Worm (Caenorhabditis elegans) whole organism, L1 larva: Measurements from ENCODE around the gene rab-30.

Experiments
- C04F5.9 ChIP-seq: sonication (generic microtip); optimal IDR thresholded peaks from 2 replicates; lab custom pipeline; 2016; ENCODE audit warnings: missing genetic modification characterization, missing compliant biosample characterization
- C16A3.4 ChIP-seq: fragments of 150-350 bp; optimal IDR thresholded peaks from 2 replicates; lab custom pipeline; 2014; ENCODE audit warnings: missing biosample characterization, missing genetic modification characterization
- F16B12.6 ChIP-seq: fragments of 150-350 bp; optimal IDR thresholded peaks from 2 replicates; lab custom pipeline; 2014; ENCODE audit warnings: missing biosample characterization, missing genetic modification characterization
- aly-2 ChIP-seq: fragments of 150-350 bp; optimal IDR thresholded peaks from 2 replicates; lab custom pipeline; 2014; ENCODE audit warnings: missing biosample characterization, missing genetic modification characterization
- blmp-1 ChIP-seq: fragments of 150-350 bp; optimal IDR thresholded peaks from 2 replicates; lab custom pipeline; 2014; ENCODE audit warnings: missing biosample characterization, missing genetic modification characterization
- ceh-8 ChIP-seq: fragments of 200-800 bp; sonication (Bioruptor generic); optimal IDR thresholded peaks from 2 replicates; lab custom pipeline; 2018; ENCODE audit warnings: mild to moderate bottlenecking, missing genetic modification characterization, moderate library complexity, missing compliant biosample characterization
- ceh-88 ChIP-seq: fragments of 200-800 bp; sonication (Bioruptor generic); IDR thresholded peaks from 2 replicates; pipeline ENCODE4 v1.3.6; 2022; ENCODE audit warnings: missing genetic modification characterization, missing compliant biosample characterization
- ceh-90 ChIP-seq: sonication (generic microtip); optimal IDR thresholded peaks from 2 replicates; lab custom pipeline; 2016; ENCODE audit warnings: missing genetic modification characterization, missing compliant biosample characterization
- ces-1 ChIP-seq: fragments of 150-350 bp; optimal IDR thresholded peaks from 2 replicates; lab custom pipeline; 2014; ENCODE audit warnings: missing biosample characterization, missing genetic modification reagents, missing genetic modification characterization
- efl-1 ChIP-seq, 4 experiments: fragments of 150-350 bp; optimal IDR thresholded peaks in 3 of 4; peaks in 1 of 4; 1 replicate in 1 of 4; 2 replicates in 3 of 4; lab custom pipeline; 2014; ENCODE audit warnings: missing biosample characterization in 2 of 4, missing genetic modification characterization in 2 of 4, missing genetic modification reagents in 2 of 4
- egl-27 ChIP-seq, 2 experiments: fragments of 150-350 bp in 1 of 2; sonication (generic microtip); optimal IDR thresholded peaks; 3 replicates each; lab custom pipeline; 2017 to 2018; ENCODE audit warnings: missing biosample characterization in 2 of 2, missing genetic modification characterization in 2 of 2, missing genetic modification reagents in 2 of 2
- elt-2 ChIP-seq: sonication (generic microtip); optimal IDR thresholded peaks from 2 replicates; lab custom pipeline; 2016; ENCODE audit warnings: missing genetic modification characterization, mild to moderate bottlenecking, inconsistent platforms, missing compliant biosample characterization, missing genetic modification reagents
- fkh-8 ChIP-seq: sonication (generic microtip); optimal IDR thresholded peaks from 2 replicates; lab custom pipeline; 2016; ENCODE audit warnings: mild to moderate bottlenecking, missing genetic modification characterization, missing compliant biosample characterization
- grh-1 ChIP-seq: fragments of 200-800 bp; sonication (Bioruptor generic); IDR thresholded peaks from 2 replicates; pipeline ENCODE4 v1.3.6; 2022; ENCODE audit warnings: missing genetic modification reagents, missing genetic modification characterization, missing compliant biosample characterization
- hlh-4 ChIP-seq: sonication (generic microtip); optimal IDR thresholded peaks from 2 replicates; lab custom pipeline; 2016; ENCODE audit warnings: mild to moderate bottlenecking, missing genetic modification characterization, missing compliant biosample characterization
- hpl-2 ChIP-seq: fragments of 150-350 bp; optimal IDR thresholded peaks from 2 replicates; lab custom pipeline; 2014; ENCODE audit warnings: missing biosample characterization, missing genetic modification reagents, missing genetic modification characterization
- isw-1 ChIP-seq: fragments of 200-800 bp; sonication (Bioruptor generic); IDR thresholded peaks from 2 replicates; pipeline ENCODE4 v1.3.6; 2022; ENCODE audit warnings: missing genetic modification characterization, missing compliant biosample characterization
- jun-1 ChIP-seq: fragments of 150-350 bp; optimal IDR thresholded peaks from 2 replicates; lab custom pipeline; 2014; ENCODE audit warnings: missing biosample characterization, missing genetic modification reagents, missing genetic modification characterization
- lin-14 ChIP-seq: fragments of 200-800 bp; sonication (Bioruptor generic); optimal IDR thresholded peaks from 2 replicates; lab custom pipeline; 2018; ENCODE audit warnings: mild to moderate bottlenecking, missing genetic modification characterization, moderate library complexity, missing compliant biosample characterization
- lin-15B ChIP-seq: fragments of 150-350 bp; sonication (generic microtip); optimal IDR thresholded peaks from 3 replicates; lab custom pipeline; 2014; ENCODE audit warnings: missing biosample characterization, missing genetic modification characterization
- lin-39 ChIP-seq: fragments of 150-350 bp; optimal IDR thresholded peaks from 2 replicates; lab custom pipeline; 2014; ENCODE audit warnings: missing biosample characterization, missing genetic modification reagents, missing genetic modification characterization
- lir-3 ChIP-seq: sonication (generic microtip); optimal IDR thresholded peaks from 2 replicates; lab custom pipeline; 2016; ENCODE audit warnings: mild to moderate bottlenecking, missing genetic modification characterization, moderate library complexity, missing compliant biosample characterization; ENCODE audit not compliant: poor library complexity
- lsy-2 ChIP-seq, 2 experiments: fragments of 150-350 bp; optimal IDR thresholded peaks; 2 replicates each; lab custom pipeline; 2014; ENCODE audit warnings: missing biosample characterization in 2 of 2, missing genetic modification characterization in 2 of 2
- nhr-11 ChIP-seq: fragments of 150-350 bp; optimal IDR thresholded peaks from 2 replicates; lab custom pipeline; 2014; ENCODE audit warnings: missing biosample characterization, missing genetic modification characterization
- nhr-12 ChIP-seq: sonication (generic microtip); optimal IDR thresholded peaks from 2 replicates; lab custom pipeline; 2017; ENCODE audit warnings: missing biosample characterization, missing genetic modification characterization
- nhr-237 ChIP-seq: fragments of 150-350 bp; optimal IDR thresholded peaks from 2 replicates; lab custom pipeline; 2014; ENCODE audit warnings: missing biosample characterization, missing genetic modification characterization
- nhr-28 ChIP-seq: fragments of 150-350 bp; optimal IDR thresholded peaks from 2 replicates; lab custom pipeline; 2014; ENCODE audit warnings: missing biosample characterization, missing genetic modification characterization
- nhr-71 ChIP-seq: sonication (generic microtip); optimal IDR thresholded peaks from 2 replicates; lab custom pipeline; 2016; ENCODE audit warnings: mild to moderate bottlenecking, missing genetic modification characterization, moderate library complexity, missing compliant biosample characterization
- nhr-85 ChIP-seq: sonication (generic microtip); peaks from one replicate; lab custom pipeline; 2016; ENCODE audit warnings: missing genetic modification characterization, inconsistent platforms, missing compliant biosample characterization
- pax-3 ChIP-seq: fragments of 200-800 bp; sonication (Bioruptor generic); optimal IDR thresholded peaks from 2 replicates; lab custom pipeline; 2018; ENCODE audit warnings: mild to moderate bottlenecking, missing genetic modification characterization, moderate library complexity, missing compliant biosample characterization
- pqm-1 ChIP-seq: sonication (generic microtip); optimal IDR thresholded peaks from 3 replicates; lab custom pipeline; 2017; ENCODE audit warnings: missing biosample characterization, missing genetic modification characterization
- snu-23 ChIP-seq: sonication (generic microtip); optimal IDR thresholded peaks from 2 replicates; lab custom pipeline; 2016; ENCODE audit warnings: missing genetic modification characterization, missing compliant biosample characterization
- sox-4 ChIP-seq: sonication (generic microtip); optimal IDR thresholded peaks from 2 replicates; lab custom pipeline; 2016; ENCODE audit warnings: missing genetic modification characterization, missing compliant biosample characterization
- tlp-1 ChIP-seq: fragments of 150-350 bp; optimal IDR thresholded peaks from 2 replicates; lab custom pipeline; 2014; ENCODE audit warnings: missing biosample characterization, missing genetic modification characterization
- unc-30 ChIP-seq: sonication (generic microtip); optimal IDR thresholded peaks from 2 replicates; lab custom pipeline; 2017; ENCODE audit warnings: missing biosample characterization, missing genetic modification characterization
- unc-62 ChIP-seq: fragments of 150-350 bp; optimal IDR thresholded peaks from 2 replicates; lab custom pipeline; 2014; ENCODE audit warnings: missing biosample characterization, missing genetic modification reagents, missing genetic modification characterization
- unc-98 ChIP-seq: fragments of 200-800 bp; sonication (Bioruptor generic); IDR thresholded peaks from 2 replicates; pipeline ENCODE4 v1.3.6; 2022; ENCODE audit warnings: missing genetic modification characterization, missing compliant biosample characterization
- xbp-1 ChIP-seq: sonication (generic microtip); optimal IDR thresholded peaks from 2 replicates; lab custom pipeline; 2016; ENCODE audit warnings: missing genetic modification characterization, missing compliant biosample characterization
- zag-1 ChIP-seq: fragments of 150-350 bp; optimal IDR thresholded peaks from 2 replicates; lab custom pipeline; 2014; ENCODE audit warnings: missing biosample characterization, missing genetic modification characterization
- ztf-4 ChIP-seq: fragments of 150-350 bp; optimal IDR thresholded peaks from 2 replicates; lab custom pipeline; 2014; ENCODE audit warnings: missing biosample characterization, missing genetic modification characterization

rab-30 gene

DNA sequence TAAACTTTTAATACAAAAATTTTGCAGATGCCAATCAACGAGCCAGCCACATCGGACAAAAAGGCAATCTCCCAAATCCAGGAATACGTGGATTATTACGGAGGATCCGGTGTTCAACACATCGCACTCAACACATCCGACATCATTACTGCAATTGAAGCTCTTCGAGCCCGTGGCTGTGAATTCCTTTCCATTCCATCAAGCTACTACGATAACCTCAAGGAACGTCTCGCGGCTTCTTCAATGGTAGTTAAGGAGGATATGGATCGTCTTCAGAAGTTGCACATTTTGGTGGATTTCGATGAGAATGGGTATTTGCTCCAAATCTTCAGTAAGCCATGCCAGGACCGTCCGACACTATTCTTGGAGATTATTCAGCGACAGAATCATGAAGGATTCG lies 23.4 kb upstream of the rab-30 start:
- TF ChIP-seq nhr-12 (tag; lab: Kevin White, UChicago) (no peak), ces-1 (GFP tag; lab: Kevin White, UChicago) (no peak), lin-14 (GFP tag; lab: Kevin White, UChicago) (no peak), ceh-90 (no peak), ztf-4 (tag; lab: Kevin White, UChicago) (no peak), hlh-4 (tag; lab: Kevin White, UChicago) (no peak), F16B12.6 (tag; lab: Kevin White, UChicago) (no peak), nhr-28 (tag; lab: Kevin White, UChicago) (no peak), pqm-1 (tag; lab: Kevin White, UChicago) (no peak)

DNA sequence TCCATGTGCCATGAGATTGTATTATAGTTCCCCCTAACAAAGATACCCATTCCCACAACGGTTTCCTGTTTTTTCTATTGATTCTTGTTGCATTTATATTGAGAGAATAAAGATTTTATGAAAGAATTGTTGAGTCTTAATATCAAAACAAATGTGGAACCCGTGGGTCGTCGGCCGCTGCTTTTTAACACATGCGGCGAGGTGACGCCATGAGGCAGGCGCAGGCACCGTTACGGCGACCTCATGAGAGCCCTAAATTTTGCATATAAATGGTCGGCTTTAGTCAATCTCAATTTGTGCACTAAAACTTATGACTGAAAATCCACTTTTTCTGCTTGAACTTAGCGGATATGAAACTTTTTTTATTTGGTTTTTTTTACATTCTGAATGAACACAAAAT lies 22.8 kb upstream of the rab-30 start:
- TF ChIP-seq pqm-1 (tag; lab: Kevin White, UChicago) (no peak), nhr-85 (tag; lab: Kevin White, UChicago) (peak; percentile 36), snu-23 (GFP tag; lab: Kevin White, UChicago) (peak; percentile 0), elt-2 (tag; lab: Kevin White, UChicago) (peak; percentile 11), pax-3 (no peak), nhr-71 (peak; percentile 34)
- TF ChIP-seq, all 84 proteins: peak for 4

DNA sequence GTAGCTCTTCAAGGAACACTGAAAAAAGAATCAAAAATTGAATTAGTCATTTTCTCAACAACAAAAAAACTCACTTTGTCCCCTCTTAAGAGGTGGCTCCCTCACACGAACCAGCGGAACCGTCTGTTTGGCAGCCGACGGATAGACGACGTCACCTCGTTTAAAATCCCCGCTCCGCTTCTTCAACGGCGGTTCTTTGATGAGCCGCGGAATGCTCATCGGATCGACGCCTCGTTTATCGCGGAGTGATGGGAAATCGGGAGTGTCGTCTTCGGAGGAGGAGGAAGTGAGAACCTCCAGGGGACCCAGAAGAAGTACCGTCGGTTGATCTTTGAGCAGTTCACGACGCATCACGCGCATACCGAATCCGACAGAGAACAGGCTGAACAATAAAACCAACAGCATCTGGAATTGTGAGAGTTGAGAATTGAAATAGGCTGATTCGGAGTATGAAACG lies 21.6 kb upstream of the rab-30 start, which contains the start of gene nlp-68:
TSS of gene nlp-68 (minus strand) at position 407 of the 457 bp plus-strand sequence.
- no peak for TF ChIP-seq hpl-2
- TF ChIP-seq ceh-88 (GFP tag; lab: Robert Waterston, UW) = no peak
- TF ChIP-seq efl-1 (optimal IDR thresholded peaks at IDR 0.05; lab: Kevin White, UChicago) = no peak
- TF ChIP-seq efl-1 (GFP tag; optimal IDR thresholded peaks at IDR 0.05 in 1 of 2; lab: Kevin White, UChicago) = peak in 1 of 2 experiments; percentile 61
- TF ChIP-seq nhr-28 (tag; lab: Kevin White, UChicago) = no peak

ce11 chrIII:10552929-10553328 lies 7.5 kb upstream of the rab-30 start, which contains the start of gene T21C12.8:
TSS of gene T21C12.8 (minus strand) at chrIII:10553029.
- TF ChIP-seq xbp-1 = no peak
- TF ChIP-seq lsy-2 (tag; optimal IDR thresholded peaks at IDR 0.05; lab: Kevin White, UChicago) = no peak
- no peak for TF ChIP-seq isw-1
- TF ChIP-seq egl-27 (tag; optimal IDR thresholded peaks at IDR 0.05; lab: Kevin White, UChicago) = no peak
- no peak for TF ChIP-seq lir-3 (tag; lab: Kevin White, UChicago)
- no peak for TF ChIP-seq ceh-8 (GFP tag; lab: Kevin White, UChicago)
- TF ChIP-seq aly-2 (tag; lab: Kevin White, UChicago) = no peak
- TF ChIP-seq jun-1 (tag; lab: Kevin White, UChicago) = no peak
- no peak for TF ChIP-seq lin-15B (tag; lab: Kevin White, UChicago)
- no peak for TF ChIP-seq ces-1 (GFP tag; lab: Kevin White, UChicago)
- TF ChIP-seq C04F5.9 (tag; lab: Kevin White, UChicago) = no peak
- TF ChIP-seq C16A3.4 (tag; lab: Kevin White, UChicago) = no peak

DNA sequence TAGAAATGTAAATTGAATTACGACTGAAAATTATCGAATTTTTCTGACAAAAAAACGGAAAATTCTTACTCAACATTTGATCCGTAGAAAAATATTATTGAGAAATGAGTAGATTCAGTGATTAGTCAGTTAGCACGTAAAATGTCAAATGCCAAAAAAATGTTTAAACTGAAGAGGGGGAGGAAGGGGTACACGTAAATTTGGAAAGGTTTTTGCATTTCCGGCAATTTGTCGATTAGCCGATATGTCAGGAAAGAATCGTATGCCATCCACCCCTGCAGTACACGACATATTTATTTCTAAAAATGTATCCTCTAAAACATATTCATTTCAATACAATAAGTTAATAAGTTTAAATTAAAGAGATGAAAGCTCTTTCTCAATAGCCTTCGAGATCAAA lies 2.5 kb upstream of the rab-30 start, which contains the start of gene T21C12.4:
TSS of gene T21C12.4 (minus strand) at position 101 of the 400 bp plus-strand sequence.
- TF ChIP-seq F16B12.6 (tag; lab: Kevin White, UChicago) = no peak
- TF ChIP-seq blmp-1 (tag; lab: Kevin White, UChicago) = no peak
- no peak for TF ChIP-seq grh-1 (GFP tag; lab: Robert Waterston, UW)
- TF ChIP-seq unc-30 (tag; lab: Kevin White, UChicago) = no peak
- no peak for TF ChIP-seq sox-4 (tag; lab: Kevin White, UChicago)
- no peak for TF ChIP-seq zag-1 (tag; lab: Kevin White, UChicago)
- no peak for TF ChIP-seq fkh-8
- no peak for TF ChIP-seq unc-98
- TF ChIP-seq tlp-1 (tag; lab: Kevin White, UChicago) = no peak
- TF ChIP-seq nhr-237 (tag; lab: Kevin White, UChicago) = no peak
- TF ChIP-seq unc-62 (GFP tag; lab: Kevin White, UChicago) = no peak
- TF ChIP-seq nhr-11 = no peak
- TF ChIP-seq aly-2 (tag; lab: Kevin White, UChicago) = no peak
- TF ChIP-seq lin-39 = no peak
